Worm (Caenorhabditis elegans) whole organism, L3 larva: ENCODE results near the gene F49F1.14.

ENCODE experiments used
- ZK546.5 ChIP-seq: sonication (generic microtip); optimal IDR thresholded peaks from 2 replicates; lab custom pipeline; 2017; ENCODE audit warnings: missing biosample characterization, missing genetic modification characterization
- ama-1 ChIP-seq: fragments of 150-350 bp; optimal IDR thresholded peaks from 2 replicates; lab custom pipeline; 2018
- ceh-28 ChIP-seq: fragments of 150-350 bp; optimal IDR thresholded peaks from 2 replicates; lab custom pipeline; 2014; ENCODE audit warnings: missing biosample characterization, missing genetic modification reagents, missing genetic modification characterization
- ceh-82 ChIP-seq: fragments of 150-350 bp; optimal IDR thresholded peaks from 2 replicates; lab custom pipeline; 2014; ENCODE audit warnings: missing biosample characterization, missing genetic modification characterization
- daf-12 ChIP-seq: fragments of 150-350 bp; optimal IDR thresholded peaks from 2 replicates; lab custom pipeline; 2014; ENCODE audit warnings: missing biosample characterization, missing genetic modification reagents, missing genetic modification characterization
- egl-5 ChIP-seq: fragments of 150-350 bp; optimal IDR thresholded peaks from 2 replicates; lab custom pipeline; 2017; ENCODE audit warnings: missing biosample characterization, missing genetic modification reagents, missing genetic modification characterization, inconsistent platforms
- elt-1 ChIP-seq: fragments of 150-350 bp; optimal IDR thresholded peaks from 2 replicates; lab custom pipeline; 2014; ENCODE audit warnings: missing biosample characterization, missing genetic modification characterization
- elt-3 ChIP-seq, 3 experiments: fragments of 150-350 bp in 1 of 3; sonication (generic microtip) in 2 of 3; optimal IDR thresholded peaks; 2 replicates in 2 of 3; 4 replicates in 1 of 3; lab custom pipeline; 2014 to 2017; ENCODE audit warnings: missing biosample characterization in 3 of 3, missing genetic modification characterization in 3 of 3
- eor-1 ChIP-seq, 2 experiments: fragments of 150-350 bp; optimal IDR thresholded peaks; 2 replicates each; lab custom pipeline; 2014 to 2018; ENCODE audit warnings: missing biosample characterization in 2 of 2, missing genetic modification characterization in 2 of 2
- fkh-10 ChIP-seq: sonication (generic microtip); optimal IDR thresholded peaks from 2 replicates; lab custom pipeline; 2017; ENCODE audit warnings: missing biosample characterization, missing genetic modification reagents, missing genetic modification characterization
- fkh-2 ChIP-seq: fragments of 150-350 bp; optimal IDR thresholded peaks from 2 replicates; lab custom pipeline; 2014; ENCODE audit warnings: missing biosample characterization, missing genetic modification reagents, missing genetic modification characterization
- fos-1 ChIP-seq: fragments of 150-350 bp; optimal IDR thresholded peaks from 2 replicates; lab custom pipeline; 2014; ENCODE audit warnings: missing biosample characterization, missing genetic modification characterization
- hmg-11 ChIP-seq: sonication (generic microtip); optimal IDR thresholded peaks from 2 replicates; lab custom pipeline; 2016; ENCODE audit warnings: missing genetic modification characterization, missing compliant biosample characterization
- jun-1 ChIP-seq: fragments of 150-350 bp; optimal IDR thresholded peaks from 2 replicates; lab custom pipeline; 2014; ENCODE audit warnings: missing biosample characterization, missing genetic modification reagents, missing genetic modification characterization
- lin-15B ChIP-seq: fragments of 150-350 bp; optimal IDR thresholded peaks from 2 replicates; lab custom pipeline; 2014; ENCODE audit warnings: missing biosample characterization, missing genetic modification characterization
- lin-39 ChIP-seq: fragments of 150-350 bp; optimal IDR thresholded peaks from 2 replicates; lab custom pipeline; 2018; ENCODE audit warnings: missing biosample characterization, missing genetic modification reagents, missing genetic modification characterization
- mdl-1 ChIP-seq: fragments of 150-350 bp; optimal IDR thresholded peaks from 2 replicates; lab custom pipeline; 2014; ENCODE audit warnings: missing biosample characterization, missing genetic modification characterization
- mml-1 ChIP-seq: fragments of 150-350 bp; sonication (generic microtip); optimal IDR thresholded peaks from 3 replicates; lab custom pipeline; 2014; ENCODE audit warnings: missing biosample characterization, missing genetic modification characterization
- nfya-1 ChIP-seq: sonication (generic microtip); optimal IDR thresholded peaks from 2 replicates; lab custom pipeline; 2017; ENCODE audit warnings: missing genetic modification characterization, mild to moderate bottlenecking, missing compliant biosample characterization, antibody characterized with exemption, moderate library complexity; ENCODE audit not compliant: insufficient read depth
- nhr-11 ChIP-seq: fragments of 150-350 bp; optimal IDR thresholded peaks from 2 replicates; lab custom pipeline; 2014; ENCODE audit warnings: missing biosample characterization, missing genetic modification characterization
- nhr-237 ChIP-seq: fragments of 150-350 bp; optimal IDR thresholded peaks from 2 replicates; lab custom pipeline; 2014; ENCODE audit warnings: missing biosample characterization, missing genetic modification characterization
- nhr-67 ChIP-seq: fragments of 150-350 bp; optimal IDR thresholded peaks from 2 replicates; lab custom pipeline; 2014; ENCODE audit warnings: missing biosample characterization, missing genetic modification characterization
- pqm-1 ChIP-seq: fragments of 150-350 bp; optimal IDR thresholded peaks from 2 replicates; lab custom pipeline; 2017; ENCODE audit warnings: missing biosample characterization, missing genetic modification characterization, inconsistent platforms
- skn-1 ChIP-seq: fragments of 150-350 bp; optimal IDR thresholded peaks from 2 replicates; lab custom pipeline; 2014; ENCODE audit warnings: missing biosample characterization, missing genetic modification characterization
- tbx-2 ChIP-seq: sonication (generic microtip); optimal IDR thresholded peaks from 2 replicates; lab custom pipeline; 2016; ENCODE audit warnings: mild to moderate bottlenecking, missing genetic modification characterization, missing compliant biosample characterization
- unc-39 ChIP-seq: sonication (generic microtip); optimal IDR thresholded peaks from 4 replicates; lab custom pipeline; 2017; ENCODE audit warnings: missing biosample characterization, missing genetic modification characterization
- unc-62 ChIP-seq: fragments of 150-350 bp; sonication (generic microtip); optimal IDR thresholded peaks from 4 replicates; lab custom pipeline; 2014; ENCODE audit warnings: missing biosample characterization, missing genetic modification reagents, missing genetic modification characterization
- ztf-11 ChIP-seq: fragments of 150-350 bp; optimal IDR thresholded peaks from 2 replicates; lab custom pipeline; 2014; ENCODE audit warnings: missing biosample characterization, missing genetic modification characterization

The F49F1.14 gene

DNA sequence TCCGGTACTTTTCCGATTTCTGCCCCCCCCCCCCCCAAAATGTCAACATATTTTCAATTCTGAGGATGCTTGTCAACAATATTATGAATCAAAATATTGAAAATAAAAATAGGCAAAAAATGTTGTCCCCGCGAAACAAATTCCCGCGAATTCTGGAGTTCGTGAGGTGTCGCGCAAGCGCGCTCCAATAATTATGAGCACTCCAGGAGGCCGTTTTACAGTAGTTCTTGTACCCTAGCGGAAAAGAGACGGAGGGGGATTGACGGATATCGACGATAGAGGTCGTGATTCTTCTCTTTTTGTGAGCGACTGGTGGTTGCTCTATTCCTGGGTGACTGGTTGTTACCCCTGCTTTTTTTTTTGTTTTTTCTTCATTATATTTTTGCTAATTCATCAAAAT, 41.5 kb downstream of the F49F1.14 start:
- TF ChIP-seq fos-1 (tag; lab: Kevin White, UChicago) (no peak), ceh-28 (tag; lab: Kevin White, UChicago) (no peak), tbx-2 (no peak), egl-5 (tag; lab: Kevin White, UChicago) (no peak), skn-1 (tag; lab: Kevin White, UChicago) (no peak), mml-1 (tag; lab: Kevin White, UChicago) (no peak), nhr-237 (tag; lab: Kevin White, UChicago) (no peak), fkh-2 (no peak), unc-39 (tag; lab: Kevin White, UChicago) (no peak), mdl-1 (tag; lab: Kevin White, UChicago) (no peak)

DNA sequence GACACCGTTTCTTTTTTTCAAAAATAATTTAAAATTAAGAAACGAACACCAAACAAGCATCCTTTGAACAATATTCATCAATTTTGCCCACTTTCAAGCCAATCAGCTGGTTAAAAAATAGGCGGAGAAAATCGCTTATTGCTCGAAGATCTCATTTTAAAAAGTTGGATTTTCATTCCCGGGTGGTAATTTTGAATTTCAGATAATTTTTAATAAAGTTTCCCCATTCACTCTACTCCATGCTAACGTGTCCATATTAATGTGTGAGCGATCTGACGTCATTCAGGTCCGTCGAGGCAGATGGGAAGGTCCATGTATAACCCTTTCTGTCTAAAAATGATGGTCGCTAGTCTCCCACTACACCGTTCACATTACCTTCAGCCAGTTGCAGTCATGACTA, 43.8 kb downstream of the F49F1.14 start, which contains the start of gene fbxb-55:
Gene fbxb-55 (plus strand): TSS at position 301 of the 400 bp plus-strand sequence.
- no peak for TF ChIP-seq fkh-10

DNA sequence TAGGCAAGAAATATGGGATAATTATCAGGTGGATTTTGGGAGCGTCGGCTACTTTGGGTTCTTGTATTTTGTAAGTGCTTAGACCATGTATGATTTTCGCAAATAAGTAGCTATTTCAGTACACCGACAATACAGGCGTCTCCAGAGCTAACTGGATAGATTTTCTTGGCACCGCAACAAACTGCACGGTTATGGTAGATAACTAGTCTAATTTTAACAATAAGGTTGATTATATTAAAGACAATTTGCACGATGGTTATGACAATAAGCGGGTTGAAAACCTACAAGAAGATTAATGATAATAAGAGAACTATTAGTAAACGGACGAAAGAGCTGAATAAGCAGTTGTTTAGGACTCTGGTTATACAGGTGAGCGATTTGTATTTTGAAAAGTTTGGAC, 45.0 kb downstream of the F49F1.14 start:
- TF ChIP-seq unc-62 (GFP tag; lab: Kevin White, UChicago), result no peak
- TF ChIP-seq pqm-1, result no peak
- TF ChIP-seq hmg-11, result no peak
- no peak for TF ChIP-seq elt-1 (tag; lab: Kevin White, UChicago)
- no peak for TF ChIP-seq tbx-2
- no peak for TF ChIP-seq nhr-67
- TF ChIP-seq elt-3 (tag; optimal IDR thresholded peaks at IDR 0.05; lab: Kevin White, UChicago), result no peak
- no peak for TF ChIP-seq lin-15B (tag; lab: Kevin White, UChicago)
- no peak for TF ChIP-seq jun-1 (tag; lab: Kevin White, UChicago)
- no peak for TF ChIP-seq lin-39
- no peak for TF ChIP-seq nfya-1 (tag; lab: Kevin White, UChicago)
- no peak for TF ChIP-seq egl-5 (tag; lab: Kevin White, UChicago)
- TF ChIP-seq ZK546.5, result no peak
- TF ChIP-seq nhr-11, result no peak
- no peak for TF ChIP-seq ama-1 (lab: Kevin White, UChicago)
- no peak for TF ChIP-seq fos-1 (tag; lab: Kevin White, UChicago)
- no peak for TF ChIP-seq ceh-82
- TF ChIP-seq eor-1 (tag; optimal IDR thresholded peaks at IDR 0.05; lab: Kevin White, UChicago), result no peak

DNA sequence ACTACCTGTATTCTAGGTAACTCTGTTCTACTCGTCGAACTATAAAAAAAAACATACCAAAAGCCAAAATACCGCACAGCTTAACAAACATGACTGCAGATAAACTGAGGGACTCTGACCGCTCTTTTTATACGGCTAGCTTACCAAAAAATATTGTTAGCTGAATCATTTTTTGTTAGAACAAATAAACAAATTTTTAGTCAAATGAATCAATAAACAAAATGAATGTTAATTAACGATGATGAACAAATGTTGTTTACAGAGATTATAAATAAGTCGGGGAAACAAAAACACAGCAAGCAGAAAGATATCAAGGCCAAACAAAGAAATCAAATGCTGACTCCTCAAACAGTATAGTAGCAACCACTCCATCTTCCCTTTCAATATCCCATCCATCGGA, 48.7 kb downstream of the F49F1.14 start, which contains the start of gene ilys-6:
Gene ilys-6 (minus strand): TSS at position 101 of the 400 bp plus-strand sequence.
- TF ChIP-seq unc-62 (GFP tag; lab: Kevin White, UChicago), result no peak
- TF ChIP-seq mml-1 (tag; lab: Kevin White, UChicago), result no peak
- no peak for TF ChIP-seq daf-12
- TF ChIP-seq jun-1 (tag; lab: Kevin White, UChicago), result no peak
- no peak for TF ChIP-seq ztf-11
